Worm (Caenorhabditis elegans): ENCODE data around the gene sms-5.
"Not testable (repeated sequence)": the region's sequence is repeated elsewhere in the genome, so short reads cannot be mapped to it uniquely, and the experiment has no call there.

The sms-5 gene

DNA sequence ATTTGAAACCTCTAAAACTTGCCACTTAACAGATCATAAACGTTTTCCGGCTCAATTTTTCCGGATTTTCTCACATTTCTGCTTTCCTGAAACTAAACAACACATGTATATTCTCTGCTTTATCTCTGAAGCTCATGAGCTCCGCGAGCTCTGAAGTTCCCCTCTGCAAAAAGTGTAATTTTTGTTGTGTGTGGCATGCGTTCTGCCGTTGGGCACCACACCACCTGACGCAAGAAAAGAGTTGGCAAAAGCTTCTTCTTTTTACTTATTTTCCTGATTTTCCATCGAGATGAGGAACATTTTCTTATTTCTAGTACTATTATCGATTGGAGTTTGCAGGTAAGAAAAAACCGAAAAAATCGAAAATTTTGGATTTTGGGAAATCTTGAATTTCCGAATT lies 31.2 kb downstream of the sms-5 start, which contains the start of gene lgc-34:
TSS of gene lgc-34 (plus strand) at position 200 of the 400 bp plus-strand sequence.
- TF ChIP-seq hlh-11 (tag; optimal IDR thresholded peaks at IDR 0.05) (no peak), aha-1 (tag) (peak; percentile 25)

DNA sequence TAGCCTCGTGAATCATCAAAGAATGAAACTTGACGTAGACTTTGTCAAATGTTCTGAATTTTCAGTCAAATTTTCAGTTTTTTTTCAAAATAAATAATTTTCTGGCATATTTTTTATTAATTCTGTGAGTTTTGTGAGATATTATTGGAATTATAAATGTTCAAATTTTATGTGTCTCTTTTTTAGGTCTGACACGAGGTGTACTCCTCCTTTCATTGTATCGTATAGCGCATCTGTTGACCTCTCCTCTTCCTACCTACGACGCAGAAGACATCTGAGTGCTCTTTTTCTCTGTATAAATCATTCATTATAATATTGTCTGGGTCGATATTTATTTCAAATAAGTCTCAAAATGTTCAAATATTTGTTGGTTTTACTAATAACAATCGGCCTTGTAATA lies 40.0 kb downstream of the sms-5 start, which contains the start of gene T27A1.3:
TSS of gene T27A1.3 (plus strand) at position 301 of the 400 bp plus-strand sequence.
- not testable (repeated sequence) for TF ChIP-seq lsy-2 (tag; optimal IDR thresholded peaks at IDR 0.05); ctbp-1 (GFP tag; IDR thresholded peaks at IDR 0.05); F44E2.7 (GFP tag; IDR thresholded peaks at IDR 0.05)

- no peak for TF ChIP-seq aha-1 (tag)
- TF ChIP-seq dmd-8 (GFP tag; IDR thresholded peaks at IDR 0.05) = no peak
- TF ChIP-seq snpc-4 (tag; optimal IDR thresholded peaks at IDR 0.05) = no peak
- TF ChIP-seq Y5F2A.4 (GFP tag; optimal IDR thresholded peaks at IDR 0.05) = no peak
- TF ChIP-seq daf-19 (GFP tag; conservative IDR thresholded peaks at IDR 0.05) = no peak
- no peak for TF ChIP-seq nhr-111 (GFP tag; optimal IDR thresholded peaks at IDR 0.05)
- no peak for TF ChIP-seq F49E8.2 (tag; optimal IDR thresholded peaks at IDR 0.05; ENCODE audit: borderline replicate concordance)
Observed at ce11 chrII:536775-537174, 41.6 kb downstream of the sms-5 start, which contains the start of gene T27A1.2. T27A1.2 (minus strand) TSS chrII:536875.

DNA sequence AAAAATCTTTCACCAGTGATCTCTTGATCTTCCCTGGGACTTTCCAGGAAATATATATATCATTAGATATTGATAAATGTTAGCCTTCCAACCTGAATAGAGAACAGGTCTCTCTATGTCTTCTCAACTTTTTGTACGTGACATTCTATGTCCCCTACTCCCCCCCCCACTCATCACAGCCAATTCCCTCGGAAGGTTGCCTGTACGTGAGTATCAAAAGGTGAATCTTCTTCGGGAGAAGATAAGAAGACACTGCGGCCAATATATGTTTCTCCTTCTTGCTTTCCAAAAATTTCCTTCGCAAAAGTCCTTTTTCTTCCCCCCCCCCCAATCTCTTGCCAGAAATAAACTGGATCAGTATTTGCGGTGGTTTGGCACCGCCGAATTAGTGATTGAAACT lies 47.2 kb downstream of the sms-5 start:
- TF ChIP-seq ZK337.2 (GFP tag; IDR thresholded peaks at IDR 0.05) = no peak
- TF ChIP-seq mxl-3 (GFP tag; optimal IDR thresholded peaks at IDR 0.05) = peak; percentile 47
- peak; percentile 48 for TF ChIP-seq nhr-28 (tag; optimal IDR thresholded peaks at IDR 0.05)
- TF ChIP-seq hlh-11 (tag; optimal IDR thresholded peaks at IDR 0.05) = peak; percentile 2
- peak; percentile 58 for TF ChIP-seq aha-1 (tag)

ce11 chrII:546405-546804 lies 51.2 kb downstream of the sms-5 start, which contains the start of gene mlt-10:
mlt-10 (plus strand) TSS chrII:546705.
- TF ChIP-seq unc-39 (tag; optimal IDR thresholded peaks at IDR 0.05) (no peak), rbr-2 (tag; optimal IDR thresholded peaks at IDR 0.05) (no peak), skn-1 (tag; optimal IDR thresholded peaks at IDR 0.05) (no peak), lin-29 (GFP tag; IDR thresholded peaks at IDR 0.05) (no peak), ama-1 (optimal IDR thresholded peaks at IDR 0.05) (no peak), nhr-25 (tag; optimal IDR thresholded peaks at IDR 0.05; ENCODE audit: borderline replicate concordance, insufficient read depth) (no peak), F26F4.8 (GFP tag; conservative IDR thresholded peaks at IDR 0.05) (no peak), nhr-102 (tag; optimal IDR thresholded peaks at IDR 0.05) (no peak), saeg-2 (GFP tag; IDR thresholded peaks at IDR 0.05) (no peak), fkh-10 (GFP tag; optimal IDR thresholded peaks at IDR 0.05) (no peak), Y75B8A.6 (GFP tag; IDR thresholded peaks at IDR 0.05) (no peak), aly-2 (tag; optimal IDR thresholded peaks at IDR 0.05) (no peak), ztf-7 (tag; optimal IDR thresholded peaks at IDR 0.05) (no peak), F10B5.3 (tag; optimal IDR thresholded peaks at IDR 0.05) (no peak), lin-15B (tag; optimal IDR thresholded peaks at IDR 0.05) (no peak), mxl-2 (GFP tag; conservative IDR thresholded peaks at IDR 0.05) (no peak)
